Worm (Caenorhabditis elegans) whole organism, L1 larva: ENCODE data around the gene K11H12.9.

Experiments used
- F16B12.6 ChIP-seq: fragments of 150-350 bp; optimal IDR thresholded peaks from 2 replicates; lab custom pipeline; 2014; ENCODE audit warnings: missing biosample characterization, missing genetic modification characterization
- aha-1 ChIP-seq: fragments of 150-350 bp; optimal IDR thresholded peaks from 2 replicates; lab custom pipeline; 2014; ENCODE audit warnings: missing biosample characterization, missing genetic modification characterization
- ama-1 ChIP-seq: fragments of 150-350 bp; optimal IDR thresholded peaks from 2 replicates; lab custom pipeline; 2014
- ceh-88 ChIP-seq: fragments of 200-800 bp; sonication (Bioruptor generic); IDR thresholded peaks from 2 replicates; pipeline ENCODE4 v1.3.6; 2022; ENCODE audit warnings: missing genetic modification characterization, missing compliant biosample characterization
- ceh-90 ChIP-seq: sonication (generic microtip); optimal IDR thresholded peaks from 2 replicates; lab custom pipeline; 2016; ENCODE audit warnings: missing genetic modification characterization, missing compliant biosample characterization
- dpl-1 ChIP-seq, 3 experiments: fragments of 150-350 bp in 2 of 3; sonication (generic microtip) in 1 of 3; optimal IDR thresholded peaks; 2 replicates each; lab custom pipeline; 2014 to 2017; ENCODE audit warnings: missing biosample characterization in 3 of 3, missing genetic modification characterization in 3 of 3, missing genetic modification reagents in 3 of 3
- efl-3 ChIP-seq: fragments of 200-800 bp; sonication (Bioruptor generic); optimal IDR thresholded peaks from 2 replicates; lab custom pipeline; 2018; ENCODE audit warnings: mild to moderate bottlenecking, missing genetic modification characterization, missing compliant biosample characterization
- egl-27 ChIP-seq, 2 experiments: fragments of 150-350 bp in 1 of 2; sonication (generic microtip); optimal IDR thresholded peaks; 3 replicates each; lab custom pipeline; 2017 to 2018; ENCODE audit warnings: missing biosample characterization in 2 of 2, missing genetic modification characterization in 2 of 2, missing genetic modification reagents in 2 of 2
- fkh-10 ChIP-seq: sonication (generic microtip); optimal IDR thresholded peaks from 2 replicates; lab custom pipeline; 2017; ENCODE audit warnings: missing biosample characterization, missing genetic modification reagents, missing genetic modification characterization
- fkh-4 ChIP-seq: sonication (generic microtip); optimal IDR thresholded peaks from 2 replicates; lab custom pipeline; 2016; ENCODE audit warnings: missing compliant biosample characterization, missing genetic modification characterization, borderline replicate concordance
- fos-1 ChIP-seq: fragments of 150-350 bp; optimal IDR thresholded peaks from 2 replicates; lab custom pipeline; 2014; ENCODE audit warnings: missing biosample characterization, missing genetic modification characterization
- isw-1 ChIP-seq: fragments of 200-800 bp; sonication (Bioruptor generic); IDR thresholded peaks from 2 replicates; pipeline ENCODE4 v1.3.6; 2022; ENCODE audit warnings: missing genetic modification characterization, missing compliant biosample characterization
- lin-14 ChIP-seq: fragments of 200-800 bp; sonication (Bioruptor generic); optimal IDR thresholded peaks from 2 replicates; lab custom pipeline; 2018; ENCODE audit warnings: mild to moderate bottlenecking, missing genetic modification characterization, moderate library complexity, missing compliant biosample characterization
- lir-3 ChIP-seq: sonication (generic microtip); optimal IDR thresholded peaks from 2 replicates; lab custom pipeline; 2016; ENCODE audit warnings: mild to moderate bottlenecking, missing genetic modification characterization, moderate library complexity, missing compliant biosample characterization; ENCODE audit not compliant: poor library complexity
- lsy-2 ChIP-seq, 2 experiments: fragments of 150-350 bp; optimal IDR thresholded peaks; 2 replicates each; lab custom pipeline; 2014; ENCODE audit warnings: missing biosample characterization in 2 of 2, missing genetic modification characterization in 2 of 2
- mdl-1 ChIP-seq, 2 experiments: fragments of 150-350 bp; optimal IDR thresholded peaks; 2 replicates each; lab custom pipeline; 2014 to 2017; ENCODE audit warnings: missing biosample characterization in 2 of 2, missing genetic modification characterization in 2 of 2, inconsistent platforms in 1 of 2
- mep-1 ChIP-seq: fragments of 150-350 bp; optimal IDR thresholded peaks from 2 replicates; lab custom pipeline; 2014; ENCODE audit warnings: missing biosample characterization, missing genetic modification characterization
- nhr-237 ChIP-seq: fragments of 150-350 bp; optimal IDR thresholded peaks from 2 replicates; lab custom pipeline; 2014; ENCODE audit warnings: missing biosample characterization, missing genetic modification characterization
- nhr-47 ChIP-seq: sonication (generic microtip); optimal IDR thresholded peaks from 2 replicates; lab custom pipeline; 2016; ENCODE audit warnings: mild to moderate bottlenecking, missing genetic modification characterization, moderate library complexity, missing compliant biosample characterization
- nhr-76 ChIP-seq: sonication (generic microtip); optimal IDR thresholded peaks from 2 replicates; lab custom pipeline; 2017; ENCODE audit warnings: missing biosample characterization, missing genetic modification characterization
- nhr-85 ChIP-seq: sonication (generic microtip); peaks from one replicate; lab custom pipeline; 2016; ENCODE audit warnings: missing genetic modification characterization, inconsistent platforms, missing compliant biosample characterization
- nhr-90 ChIP-seq: sonication (generic microtip); optimal IDR thresholded peaks from 2 replicates; lab custom pipeline; 2016; ENCODE audit warnings: mild to moderate bottlenecking, missing genetic modification characterization, missing compliant biosample characterization; ENCODE audit not compliant: poor library complexity
- pax-3 ChIP-seq: fragments of 200-800 bp; sonication (Bioruptor generic); optimal IDR thresholded peaks from 2 replicates; lab custom pipeline; 2018; ENCODE audit warnings: mild to moderate bottlenecking, missing genetic modification characterization, moderate library complexity, missing compliant biosample characterization
- rnt-1 ChIP-seq: sonication (generic microtip); optimal IDR thresholded peaks from 2 replicates; lab custom pipeline; 2016; ENCODE audit warnings: mild to moderate bottlenecking, missing genetic modification characterization, moderate library complexity, missing compliant biosample characterization
- skn-1 ChIP-seq: fragments of 150-350 bp; optimal IDR thresholded peaks from 2 replicates; lab custom pipeline; 2014; ENCODE audit warnings: missing biosample characterization, missing genetic modification characterization
- sup-37 ChIP-seq: fragments of 200-800 bp; sonication (Bioruptor generic); optimal IDR thresholded peaks from 2 replicates; lab custom pipeline; 2018; ENCODE audit warnings: mild to moderate bottlenecking, missing genetic modification characterization, missing compliant biosample characterization
- tlp-1 ChIP-seq: fragments of 150-350 bp; optimal IDR thresholded peaks from 2 replicates; lab custom pipeline; 2014; ENCODE audit warnings: missing biosample characterization, missing genetic modification characterization
- unc-130 ChIP-seq: fragments of 150-350 bp; optimal IDR thresholded peaks from 2 replicates; lab custom pipeline; 2017; ENCODE audit warnings: missing biosample characterization, missing genetic modification characterization, inconsistent platforms
- unc-30 ChIP-seq: sonication (generic microtip); optimal IDR thresholded peaks from 2 replicates; lab custom pipeline; 2017; ENCODE audit warnings: missing biosample characterization, missing genetic modification characterization
- unc-62 ChIP-seq: fragments of 150-350 bp; optimal IDR thresholded peaks from 2 replicates; lab custom pipeline; 2014; ENCODE audit warnings: missing biosample characterization, missing genetic modification reagents, missing genetic modification characterization
- unc-86 ChIP-seq: sonication (generic microtip); optimal IDR thresholded peaks from 2 replicates; lab custom pipeline; 2016; ENCODE audit warnings: missing genetic modification characterization, missing compliant biosample characterization
- unc-98 ChIP-seq: fragments of 200-800 bp; sonication (Bioruptor generic); IDR thresholded peaks from 2 replicates; pipeline ENCODE4 v1.3.6; 2022; ENCODE audit warnings: missing genetic modification characterization, missing compliant biosample characterization
- vab-15 ChIP-seq: sonication (generic microtip); optimal IDR thresholded peaks from 2 replicates; lab custom pipeline; 2017; ENCODE audit warnings: missing genotype, mild to moderate bottlenecking, missing genetic modification characterization, missing compliant biosample characterization
- xbp-1 ChIP-seq: sonication (generic microtip); optimal IDR thresholded peaks from 2 replicates; lab custom pipeline; 2016; ENCODE audit warnings: missing genetic modification characterization, missing compliant biosample characterization
- ztf-4 ChIP-seq: fragments of 150-350 bp; optimal IDR thresholded peaks from 2 replicates; lab custom pipeline; 2014; ENCODE audit warnings: missing biosample characterization, missing genetic modification characterization

The K11H12.9 gene

ce11 chrIV:620324-620723 is 29.1 kb upstream of the K11H12.9 start (continued):
- TF ChIP-seq unc-62 (GFP tag; lab: Kevin White, UChicago) (no peak), nhr-237 (no peak), skn-1 (no peak), unc-130 (tag; lab: Kevin White, UChicago) (peak; percentile 24), F16B12.6 (tag; lab: Kevin White, UChicago) (peak; percentile 2), sup-37 (no peak), unc-30 (no peak), lin-14 (peak; percentile 47), pax-3 (tag; lab: Kevin White, UChicago) (peak; percentile 13), unc-98 (GFP tag; lab: Robert Waterston, UW) (no peak), lsy-2 (tag; optimal IDR thresholded peaks at IDR 0.05; lab: Kevin White, UChicago) (peak; percentile 39 to 77), nhr-85 (peak; percentile 58), tlp-1 (tag; lab: Kevin White, UChicago) (no peak), aha-1 (tag; lab: Kevin White, UChicago) (no peak), egl-27 (tag; optimal IDR thresholded peaks at IDR 0.05; lab: Kevin White, UChicago) (no peak), dpl-1 (GFP tag; optimal IDR thresholded peaks at IDR 0.05; lab: Kevin White, UChicago) (peak; percentile 3 to 53 (median 38)), ceh-90 (tag; lab: Kevin White, UChicago) (no peak), ztf-4 (tag; lab: Kevin White, UChicago) (no peak), vab-15 (tag; lab: Kevin White, UChicago) (no peak)

DNA sequence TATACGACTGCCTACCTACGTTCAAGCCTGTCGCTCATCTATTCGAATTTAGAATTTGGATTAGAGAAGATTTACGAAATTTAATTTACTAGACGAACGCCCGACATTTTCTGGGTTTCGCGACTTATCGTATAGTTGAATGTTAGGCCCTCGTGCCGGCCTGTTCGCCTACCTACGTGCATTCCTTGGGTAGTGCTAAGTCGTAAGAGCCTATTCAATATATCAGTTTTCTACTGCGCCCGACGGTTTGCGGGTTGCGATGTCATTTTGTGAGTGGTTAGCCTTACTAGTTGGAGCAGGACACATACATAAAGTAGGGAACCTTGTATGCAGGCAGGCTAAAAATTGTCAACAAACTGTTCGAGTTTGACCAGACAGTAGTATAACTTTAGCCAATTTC is 26.5 kb upstream of the K11H12.9 start:
- no peak for TF ChIP-seq mdl-1 (tag; optimal IDR thresholded peaks at IDR 0.05; lab: Kevin White, UChicago)

DNA sequence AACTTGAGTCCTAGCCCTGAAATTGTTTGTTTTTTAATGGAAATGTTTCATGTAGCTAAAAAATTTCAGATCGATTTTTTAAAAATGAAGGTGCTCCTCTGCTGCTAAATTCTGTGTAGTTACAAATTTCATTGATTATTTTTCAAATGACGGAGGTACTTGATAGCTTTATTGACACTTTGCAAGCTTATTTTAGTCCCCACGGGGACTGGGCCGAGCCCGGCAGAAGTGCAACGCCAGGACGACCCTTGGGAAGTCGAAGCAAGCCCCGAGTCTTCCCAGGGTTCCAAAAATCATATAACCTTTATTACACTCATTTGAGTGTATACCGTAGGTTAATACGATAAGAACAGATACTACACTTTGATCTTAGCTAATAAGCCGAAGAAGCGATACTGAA is 25.6 kb upstream of the K11H12.9 start:
- TF ChIP-seq ztf-4 (tag; lab: Kevin White, UChicago) (no peak), lir-3 (tag; lab: Kevin White, UChicago) (no peak), fos-1 (tag; lab: Kevin White, UChicago) (no peak), efl-3 (no peak), nhr-76 (no peak), nhr-47 (tag; lab: Kevin White, UChicago) (no peak), tlp-1 (tag; lab: Kevin White, UChicago) (no peak), fkh-4 (tag; lab: Kevin White, UChicago) (no peak), nhr-90 (tag; lab: Kevin White, UChicago) (no peak), skn-1 (no peak), xbp-1 (tag; lab: Kevin White, UChicago) (no peak), dpl-1 (GFP tag; optimal IDR thresholded peaks at IDR 0.05; lab: Kevin White, UChicago) (no peak)

- TF ChIP-seq lin-14 (peak; percentile 3), ceh-88 (GFP tag; lab: Robert Waterston, UW) (no peak), nhr-237 (no peak)
Measured at ce11 chrIV:625947-626548, 23.4 kb upstream of the K11H12.9 start.

DNA sequence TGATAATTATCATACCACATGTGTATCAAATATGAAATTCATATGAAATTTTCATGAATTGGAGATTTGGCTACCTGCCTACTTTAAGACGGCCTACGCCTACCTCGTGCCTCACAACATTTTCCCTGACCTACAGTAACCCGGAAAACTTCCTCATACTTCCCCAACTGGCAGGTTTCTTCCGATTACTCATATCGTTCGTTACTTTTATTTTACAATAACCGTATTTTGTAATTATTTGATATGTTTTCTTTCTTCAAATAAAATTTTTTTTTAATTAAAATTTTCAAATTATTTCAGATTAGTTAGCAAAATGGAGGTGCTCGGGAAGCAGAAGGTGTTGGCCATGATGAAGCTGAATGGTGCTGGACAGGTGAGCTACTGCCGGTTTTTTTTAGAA is 22.2 kb upstream of the K11H12.9 start, which contains the start of gene nhr-76:
nhr-76 (plus strand) TSS at position 301 of the 400 bp plus-strand sequence.
- TF ChIP-seq mep-1 (no peak), ama-1 (no peak), fkh-10 (GFP tag; lab: Kevin White, UChicago) (no peak), isw-1 (GFP tag; lab: Robert Waterston, UW) (no peak), rnt-1 (tag; lab: Kevin White, UChicago) (no peak), unc-86 (tag; lab: Kevin White, UChicago) (no peak), efl-3 (no peak)
